Fruit fly (Drosophila melanogaster): ENCODE measurements around the gene Aladin.

Gene Aladin

DNA sequence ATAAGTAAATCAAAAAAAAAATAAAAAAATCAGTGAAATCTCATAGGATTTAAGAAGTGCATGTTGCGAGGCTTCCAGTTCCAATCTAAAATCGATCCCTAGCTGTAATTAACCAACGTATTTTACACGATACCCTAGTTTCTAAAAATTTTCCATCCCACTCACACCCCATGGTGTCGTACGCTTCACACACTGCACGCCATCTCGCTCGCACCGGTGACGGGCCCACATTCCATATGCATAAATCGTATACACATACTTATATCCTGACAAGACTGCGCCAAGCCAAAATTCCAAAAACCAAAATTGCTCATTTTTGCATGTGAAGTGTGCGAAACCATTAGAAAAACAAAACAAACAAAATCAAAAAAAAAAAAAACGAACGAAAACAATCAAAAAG, 18.2 kb upstream of the Aladin start (continued):
- TF ChIP-seq emc (GFP tag; optimal IDR thresholded peaks at IDR 0.05): no peak
- TF ChIP-seq CG13296 (GFP tag; optimal IDR thresholded peaks at IDR 0.05): no peak
- TF ChIP-seq dimm (GFP tag; IDR thresholded peaks at IDR 0.05): no peak
- no peak for TF ChIP-seq CG16815 (GFP tag; optimal IDR thresholded peaks at IDR 0.05)
- TF ChIP-seq sens (GFP tag): peak; percentile 24

DNA sequence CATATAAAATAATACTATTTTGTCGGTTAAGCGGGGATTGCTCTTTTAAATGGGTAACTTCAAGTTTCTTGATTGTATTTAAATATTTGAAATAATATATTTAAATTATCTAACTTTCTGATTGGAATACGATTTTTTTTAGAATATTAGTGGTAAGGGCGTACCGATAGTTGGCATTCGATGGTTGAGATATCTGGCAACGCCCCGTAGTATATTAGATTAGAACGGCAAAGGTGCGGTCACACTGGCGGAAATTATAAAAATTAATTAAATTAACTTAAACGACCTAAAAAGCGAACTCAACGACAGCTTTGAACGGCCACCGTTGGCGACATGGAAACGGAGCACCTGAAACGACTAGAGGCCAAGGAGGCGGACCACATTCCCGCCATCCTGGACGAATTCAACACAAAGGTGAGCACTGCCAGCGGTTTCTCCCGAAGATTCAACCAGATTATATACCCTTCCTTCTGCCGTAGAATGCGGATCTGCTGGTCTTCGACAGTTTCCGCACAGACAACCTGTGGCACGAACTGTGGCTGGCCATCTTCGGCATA, 17.2 kb upstream of the Aladin start, which contains the start of gene ric8a:
ric8a (plus strand) TSS at position 205 of the 557 bp plus-strand sequence.
- TF ChIP-seq zfh2 (GFP tag; optimal IDR thresholded peaks at IDR 0.05): no peak
- no peak for TF ChIP-seq CG10565 (GFP tag; optimal IDR thresholded peaks at IDR 0.05)
- TF ChIP-seq vfl (GFP tag; optimal IDR thresholded peaks at IDR 0.05): no peak
- TF ChIP-seq sens-2 (GFP tag; IDR thresholded peaks at IDR 0.05): no peak
- TF ChIP-seq unpg (GFP tag; optimal IDR thresholded peaks at IDR 0.05): no peak
- TF ChIP-seq Vsx1 (GFP tag; optimal IDR thresholded peaks at IDR 0.05): no peak
- TF ChIP-seq inv (GFP tag; IDR thresholded peaks at IDR 0.05; ENCODE audit: partially characterized antibody): peak; percentile 76
- TF ChIP-seq CG5953 (GFP tag; IDR thresholded peaks at IDR 0.05): no peak
- TF ChIP-seq CG15696 (tag; optimal IDR thresholded peaks at IDR 0.05): no peak
- TF ChIP-seq sisA (GFP tag; IDR thresholded peaks at IDR 0.05): no peak
- no peak for TF ChIP-seq chm (GFP tag; IDR thresholded peaks at IDR 0.05)
- peak; percentile 21 for TF ChIP-seq CG15601 (tag; optimal IDR thresholded peaks at IDR 0.05)
- no peak for TF ChIP-seq hth (optimal IDR thresholded peaks at IDR 0.05)
- no peak for TF ChIP-seq CG18599 (GFP tag; optimal IDR thresholded peaks at IDR 0.05)
- TF ChIP-seq CG15269 (tag; optimal IDR thresholded peaks at IDR 0.05): no peak
- no peak for TF ChIP-seq eyg (GFP tag; optimal IDR thresholded peaks at IDR 0.05)
- no peak for TF ChIP-seq CG10543 (GFP tag; optimal IDR thresholded peaks at IDR 0.05)
- no peak for TF ChIP-seq schlank (tag; optimal IDR thresholded peaks at IDR 0.05)
- TF ChIP-seq phol (tag; optimal IDR thresholded peaks at IDR 0.05): peak; percentile 14
- peak; percentile 75 for TF ChIP-seq hbn (GFP tag; IDR thresholded peaks at IDR 0.05; ENCODE audit: partially characterized antibody)
- TF ChIP-seq gt (GFP tag; IDR thresholded peaks at IDR 0.05): no peak
- TF ChIP-seq BEAF-32 (GFP tag; optimal IDR thresholded peaks at IDR 0.05): peak; percentile 81
- no peak for TF ChIP-seq CG10147 (GFP tag; optimal IDR thresholded peaks at IDR 0.05)
- TF ChIP-seq wdn (GFP tag; IDR thresholded peaks at IDR 0.05): no peak
- TF ChIP-seq mld (GFP tag; IDR thresholded peaks at IDR 0.05; ENCODE audit: partially characterized antibody): peak; percentile 65; the same call in 2 of the 3 replicates
- TF ChIP-seq CG31388 (GFP tag; optimal IDR thresholded peaks at IDR 0.05): no peak
- no peak for TF ChIP-seq chif (GFP tag; optimal IDR thresholded peaks at IDR 0.05)
- TF ChIP-seq z (GFP tag; IDR thresholded peaks at IDR 0.05): no peak
- peak; percentile 77 for TF ChIP-seq bbx (GFP tag; IDR thresholded peaks at IDR 0.05; ENCODE audit: partially characterized antibody)
- TF ChIP-seq pfk (GFP tag; optimal IDR thresholded peaks at IDR 0.05): no peak
- no peak for TF ChIP-seq CG8944 (GFP tag; optimal IDR thresholded peaks at IDR 0.05)
- TF ChIP-seq Mad (GFP tag; optimal IDR thresholded peaks at IDR 0.05): no peak
- TF ChIP-seq CG34376 (GFP tag; optimal IDR thresholded peaks at IDR 0.05): no peak
- no peak for TF ChIP-seq Rx (GFP tag; IDR thresholded peaks at IDR 0.05)
- TF ChIP-seq CG16863 (GFP tag; optimal IDR thresholded peaks at IDR 0.05): no peak
- peak; percentile 10 for TF ChIP-seq CTCF (GFP tag; optimal IDR thresholded peaks at IDR 0.05)
- no peak for TF ChIP-seq ara (GFP tag; IDR thresholded peaks at IDR 0.05)
- TF ChIP-seq esg (GFP tag; conservative IDR thresholded peaks at IDR 0.05): no peak
- no peak for TF ChIP-seq bab2 (GFP tag; optimal IDR thresholded peaks at IDR 0.05)
- TF ChIP-seq BtbVII (GFP tag; optimal IDR thresholded peaks at IDR 0.05): no peak
- TF ChIP-seq seq (GFP tag; IDR thresholded peaks at IDR 0.05): no peak
- TF ChIP-seq ase (GFP tag; IDR thresholded peaks at IDR 0.05): no peak
- no peak for TF ChIP-seq NC2α (GFP tag; optimal IDR thresholded peaks at IDR 0.05)
- TF ChIP-seq CG11093 (GFP tag; IDR thresholded peaks at IDR 0.05): no peak
- TF ChIP-seq cas (GFP tag; IDR thresholded peaks at IDR 0.05): no peak
- no peak for TF ChIP-seq tx (GFP tag; optimal IDR thresholded peaks at IDR 0.05)
